Fruit fly (Drosophila melanogaster) whole organism, embryonic: Measurements from ENCODE around the gene Papss.

Experiments
- Atf6 ChIP-seq: fragments of 200-800 bp; sonication (Bioruptor generic); IDR thresholded peaks from 2 replicates; pipeline ENCODE4 v1.3.6; 2022; ENCODE audit warnings: missing biosample characterization, missing genetic modification characterization
- B-H2 ChIP-seq: fragments of 200-800 bp; sonication (Bioruptor generic); optimal IDR thresholded peaks from 2 replicates; lab custom pipeline; 2018; ENCODE audit warnings: missing biosample characterization, mild to moderate bottlenecking, missing genetic modification characterization
- CG10147 ChIP-seq: fragments of 200-800 bp; sonication (Bioruptor generic); optimal IDR thresholded peaks from 2 replicates; lab custom pipeline; 2019; ENCODE audit warnings: missing biosample characterization, mild to moderate bottlenecking, missing genetic modification characterization, moderate library complexity
- CG10654 ChIP-seq: fragments of 200-800 bp; sonication (Bioruptor generic); optimal IDR thresholded peaks from 2 replicates; lab custom pipeline; 2016; ENCODE audit warnings: missing biosample characterization, missing genetic modification characterization
- CG11398 ChIP-seq: fragments of 200-800 bp; sonication (Bioruptor generic); optimal IDR thresholded peaks from 2 replicates; lab custom pipeline; 2016; ENCODE audit warnings: missing biosample characterization, missing genetic modification characterization
- CG11456 ChIP-seq: fragments of 200-800 bp; sonication (Bioruptor generic); IDR thresholded peaks from 3 replicates; pipeline ENCODE4 v1.3.6; 2022; ENCODE audit warnings: missing biosample characterization, missing genetic modification characterization
- CG11723 ChIP-seq: fragments of 200-800 bp; sonication (Bioruptor generic); optimal IDR thresholded peaks from 2 replicates; lab custom pipeline; 2017; ENCODE audit warnings: missing biosample characterization, mild to moderate bottlenecking, missing genetic modification characterization
- CG12104 ChIP-seq: fragments of 200-800 bp; sonication (Bioruptor generic); optimal IDR thresholded peaks from 3 replicates; lab custom pipeline; 2016; ENCODE audit warnings: missing biosample characterization, missing genetic modification characterization
- CG12236 ChIP-seq: fragments of 200-800 bp; sonication (Bioruptor generic); optimal IDR thresholded peaks from 2 replicates; lab custom pipeline; 2016; ENCODE audit warnings: missing biosample characterization, missing genetic modification characterization
- CG13775 ChIP-seq: fragments of 200-800 bp; sonication (Bioruptor generic); optimal IDR thresholded peaks from 3 replicates; lab custom pipeline; 2017; ENCODE audit warnings: missing biosample characterization, mild to moderate bottlenecking, missing genetic modification characterization
- CG16779 ChIP-seq: fragments of 200-800 bp; sonication (Bioruptor generic); IDR thresholded peaks from 2 replicates; pipeline ENCODE4 v1.3.6; 2022; ENCODE audit warnings: missing biosample characterization, missing genetic modification characterization
- CG2120 ChIP-seq: fragments of 200-800 bp; sonication (Bioruptor generic); optimal IDR thresholded peaks from 3 replicates; lab custom pipeline; 2016; ENCODE audit warnings: missing biosample characterization, missing genetic modification characterization
- CG2199 ChIP-seq: fragments of 200-800 bp; sonication (Bioruptor generic); IDR thresholded peaks from 3 replicates; pipeline ENCODE4 v1.3.6; 2022; ENCODE audit warnings: missing biosample characterization, missing genetic modification characterization
- CG3065 ChIP-seq: fragments of 200-800 bp; sonication (Bioruptor generic); optimal IDR thresholded peaks from 2 replicates; lab custom pipeline; 2016; ENCODE audit warnings: missing biosample characterization, missing genetic modification characterization
- CG8478 ChIP-seq: fragments of >200 bp; optimal IDR thresholded peaks from 2 replicates; lab custom pipeline; 2018
- CG9215 ChIP-seq: fragments of 200-800 bp; sonication (Bioruptor generic); IDR thresholded peaks from 2 replicates; pipeline ENCODE4 v1.3.6; 2022; ENCODE audit warnings: missing biosample characterization, missing genetic modification characterization
- Dbx ChIP-seq: fragments of 200-800 bp; sonication (Bioruptor generic); IDR thresholded peaks from 3 replicates; pipeline ENCODE4 v1.3.6; 2022; ENCODE audit warnings: missing biosample characterization, missing genetic modification characterization
- Doc2 ChIP-seq: fragments of 200-800 bp; sonication (Bioruptor generic); IDR thresholded peaks from 2 replicates; pipeline ENCODE4 v1.3.6; 2022; ENCODE audit warnings: missing biosample characterization, missing genetic modification characterization
- Drgx ChIP-seq: fragments of 200-800 bp; sonication (Bioruptor generic); IDR thresholded peaks from 2 replicates; pipeline ENCODE4 v1.3.6; 2022; ENCODE audit warnings: missing biosample characterization, missing genetic modification characterization
- GATAe ChIP-seq: fragments of 200-800 bp; sonication (Bioruptor generic); conservative IDR thresholded peaks from 2 replicates; pipeline ENCODE4 v1.3.6; 2022; ENCODE audit warnings: missing biosample characterization, missing genetic modification characterization
- Hand ChIP-seq: fragments of 200-800 bp; sonication (Bioruptor generic); optimal IDR thresholded peaks from 2 replicates; lab custom pipeline; 2017; ENCODE audit warnings: mild to moderate bottlenecking, missing biosample characterization, missing genetic modification reagents, missing genetic modification characterization
- Hey ChIP-seq: fragments of 200-800 bp; sonication (Bioruptor generic); optimal IDR thresholded peaks from 3 replicates; lab custom pipeline; 2018; ENCODE audit warnings: missing biosample characterization, mild to moderate bottlenecking, missing genetic modification characterization
- HmgZ ChIP-seq: fragments of 200-800 bp; sonication (Bioruptor generic); optimal IDR thresholded peaks from 2 replicates; lab custom pipeline; 2018; ENCODE audit warnings: missing biosample characterization, mild to moderate bottlenecking, missing genetic modification characterization
- Hsf ChIP-seq: fragments of 200-800 bp; sonication (Bioruptor generic); optimal IDR thresholded peaks from 3 replicates; lab custom pipeline; 2016; ENCODE audit warnings: missing biosample characterization, missing genetic modification characterization
- Med ChIP-seq: fragments of 200-800 bp; sonication (Bioruptor generic); peaks from one replicate; lab custom pipeline; 2016; ENCODE audit warnings: missing biosample characterization, missing genetic modification characterization, mild to moderate bottlenecking, inconsistent platforms, moderate library complexity
- Optix ChIP-seq: fragments of 200-800 bp; sonication (Bioruptor generic); IDR thresholded peaks from 3 replicates; pipeline ENCODE4 v1.3.6; 2022; ENCODE audit warnings: missing biosample characterization, missing genetic modification characterization
- Pdp1 ChIP-seq, 2 experiments: fragments of 200-800 bp; sonication (Bioruptor generic); optimal IDR thresholded peaks; 3 replicates each; lab custom pipeline; 2016; ENCODE audit warnings: missing biosample characterization in 2 of 2, missing genetic modification characterization in 2 of 2, mild to moderate bottlenecking in 1 of 2, moderate library complexity in 1 of 2
- ac ChIP-seq: fragments of 200-800 bp; sonication (Bioruptor generic); optimal IDR thresholded peaks from 3 replicates; lab custom pipeline; 2017; ENCODE audit warnings: missing biosample characterization, mild to moderate bottlenecking, missing genetic modification characterization
- ara ChIP-seq: fragments of 200-800 bp; sonication (Bioruptor generic); IDR thresholded peaks from 2 replicates; pipeline ENCODE4 v1.3.6; 2022; ENCODE audit warnings: missing biosample characterization, missing genetic modification characterization
- bbx ChIP-seq: fragments of 200-800 bp; sonication (Bioruptor generic); IDR thresholded peaks from 2 replicates; pipeline ENCODE4 v1.3.6; 2022; ENCODE audit warnings: missing biosample characterization, missing genetic modification characterization; ENCODE audit not compliant: partially characterized antibody
- btn ChIP-seq: fragments of 200-800 bp; sonication (Bioruptor generic); optimal IDR thresholded peaks from 2 replicates; lab custom pipeline; 2016; ENCODE audit warnings: missing biosample characterization, missing genetic modification characterization
- ci ChIP-seq: fragments of 200-800 bp; sonication (Bioruptor generic); IDR thresholded peaks from 3 replicates; pipeline ENCODE4 v1.3.6; 2022; ENCODE audit warnings: missing biosample characterization, missing genetic modification characterization
- eve ChIP-seq, 2 experiments: fragments of >200 bp; optimal IDR thresholded peaks; 2 replicates each; lab custom pipeline; 2017; ENCODE audit warnings: missing biosample characterization in 2 of 2, missing genetic modification characterization in 2 of 2
- exex ChIP-seq: fragments of 200-800 bp; sonication (Bioruptor generic); optimal IDR thresholded peaks from 4 replicates; lab custom pipeline; 2018; ENCODE audit warnings: missing biosample characterization, mild to moderate bottlenecking, missing genetic modification characterization, moderate library complexity
- eyg ChIP-seq: fragments of 200-800 bp; sonication (Bioruptor generic); optimal IDR thresholded peaks from 3 replicates; lab custom pipeline; 2016; ENCODE audit warnings: missing biosample characterization, missing genetic modification characterization
- fd3F ChIP-seq: fragments of 200-800 bp; sonication (Bioruptor generic); optimal IDR thresholded peaks from 2 replicates; lab custom pipeline; 2018; ENCODE audit warnings: missing biosample characterization, mild to moderate bottlenecking, missing genetic modification characterization, moderate library complexity
- ftz-f1 ChIP-seq: fragments of 200-800 bp; sonication (Bioruptor generic); optimal IDR thresholded peaks from 2 replicates; lab custom pipeline; 2016; ENCODE audit warnings: missing biosample characterization, missing genetic modification characterization
- hb ChIP-seq: fragments of 200-800 bp; sonication (Bioruptor generic); IDR thresholded peaks from 3 replicates; pipeline ENCODE4 v1.3.6; 2022; ENCODE audit warnings: missing biosample characterization, missing genetic modification characterization; ENCODE audit not compliant: partially characterized antibody
- ken ChIP-seq: fragments of 200-800 bp; sonication (Bioruptor generic); IDR thresholded peaks from 3 replicates; pipeline ENCODE4 v1.3.6; 2022; ENCODE audit warnings: missing biosample characterization, missing genetic modification characterization
- lov ChIP-seq, 2 experiments: fragments of 200-800 bp in 1 of 2; fragments of >200 bp in 1 of 2; sonication (Bioruptor generic) in 1 of 2; IDR thresholded peaks in 1 of 2; optimal IDR thresholded peaks in 1 of 2; 2 replicates in 1 of 2; 3 replicates in 1 of 2; pipeline versions ENCODE4 v1.3.6 to Lab custom; 2017 to 2022; ENCODE audit warnings: missing biosample characterization in 1 of 2, missing genetic modification characterization in 1 of 2
- nerfin-1 ChIP-seq: fragments of 200-800 bp; sonication (Bioruptor generic); optimal IDR thresholded peaks from 3 replicates; lab custom pipeline; 2019; ENCODE audit warnings: missing biosample characterization, mild to moderate bottlenecking, missing genetic modification characterization, moderate library complexity
- sens ChIP-seq: fragments of 200-800 bp; sonication (Bioruptor generic); peaks from one replicate; lab custom pipeline; 2016; ENCODE audit warnings: missing biosample characterization, missing genetic modification characterization
- seq ChIP-seq: fragments of 200-800 bp; sonication (Bioruptor generic); IDR thresholded peaks from 2 replicates; pipeline ENCODE4 v1.3.6; 2022; ENCODE audit warnings: missing biosample characterization, missing genetic modification characterization
- slp2 ChIP-seq: fragments of 200-800 bp; sonication (Bioruptor generic); optimal IDR thresholded peaks from 2 replicates; lab custom pipeline; 2016; ENCODE audit warnings: missing biosample characterization, missing genetic modification characterization
- stc ChIP-seq: fragments of 200-800 bp; sonication (Bioruptor generic); IDR thresholded peaks from 2 replicates; pipeline ENCODE4 v1.3.6; 2022; ENCODE audit warnings: missing biosample characterization, missing genetic modification characterization
- trem ChIP-seq: fragments of 200-800 bp; optimal IDR thresholded peaks from 3 replicates; lab custom pipeline; 2019; ENCODE audit warnings: missing biosample characterization, mild to moderate bottlenecking, missing genetic modification characterization, moderate library complexity
- tx ChIP-seq: fragments of 200-800 bp; sonication (Bioruptor generic); optimal IDR thresholded peaks from 2 replicates; lab custom pipeline; 2016; ENCODE audit warnings: missing biosample characterization, missing genetic modification characterization
- wdn ChIP-seq: fragments of 200-800 bp; sonication (Bioruptor generic); IDR thresholded peaks from 2 replicates; pipeline ENCODE4 v1.3.6; 2022; ENCODE audit warnings: missing biosample characterization, missing genetic modification characterization

The Papss gene

DNA sequence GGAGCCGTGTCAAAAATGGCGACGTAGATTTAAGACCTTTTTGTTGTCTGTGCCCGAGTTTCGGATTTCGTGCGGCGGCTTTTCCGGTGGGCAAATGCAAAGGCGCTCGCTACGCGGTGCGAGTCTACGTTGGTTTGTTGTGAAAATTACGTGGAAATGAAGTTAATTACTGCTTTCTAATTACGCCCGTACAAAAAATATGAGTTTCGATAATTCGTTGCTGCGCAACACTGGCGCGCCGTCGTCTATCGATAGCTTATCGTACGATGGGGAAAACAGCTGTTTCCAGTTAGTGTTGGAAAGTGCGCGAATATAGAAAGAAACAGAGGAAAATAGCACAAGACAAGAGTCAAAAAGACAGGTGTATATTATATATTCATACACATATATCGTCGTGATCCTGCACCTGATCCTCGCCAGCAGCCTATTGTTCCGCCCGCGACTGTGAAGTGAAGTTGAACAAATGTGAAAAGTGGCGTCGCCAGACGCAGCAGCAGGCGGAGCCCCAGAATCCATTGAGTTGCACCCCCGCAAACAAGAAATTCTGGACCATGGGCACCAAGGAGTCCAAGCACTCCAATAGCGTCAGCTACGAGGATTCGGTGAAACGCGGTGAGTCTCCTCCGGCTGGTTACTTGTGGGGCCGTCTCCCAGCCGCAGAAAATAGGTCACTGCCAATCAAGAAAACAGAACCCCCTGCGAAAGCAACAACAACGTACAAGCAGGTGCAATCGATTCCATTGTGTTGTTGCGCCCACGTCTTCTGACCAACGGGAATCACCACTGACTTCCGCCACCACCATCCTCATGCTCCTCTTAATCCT lies 26.0 kb downstream of the Papss start, which contains the start of the genes Rab8 and Usp32 (continued):
- TF ChIP-seq btn, result peak; percentile 40

DNA sequence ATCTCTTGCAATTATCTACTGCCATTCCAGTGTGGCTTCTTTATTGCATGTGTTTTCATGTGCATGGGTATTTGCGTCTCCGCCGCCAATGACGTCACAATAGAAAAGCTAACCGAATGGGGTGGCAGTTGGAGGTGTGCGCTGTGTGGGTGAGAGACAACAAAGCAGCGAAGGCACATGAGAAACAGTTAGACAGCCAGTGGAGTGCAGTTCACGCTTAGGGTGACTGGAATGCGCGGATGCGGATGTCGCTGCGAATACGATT lies 26.5 kb downstream of the Papss start:
- TF ChIP-seq CG11398 (GFP tag; lab: Kevin White, UChicago) (no peak), trem (tag; lab: Kevin White, UChicago) (no peak), seq (GFP tag; lab: Robert Waterston, UW) (no peak), eve (GFP tag; optimal IDR thresholded peaks at IDR 0.05; lab: Kevin White, UChicago) (no peak), CG9215 (GFP tag; lab: Robert Waterston, UW) (no peak), CG11723 (GFP tag; lab: Kevin White, UChicago) (no peak), Dbx (no peak), CG2120 (GFP tag; lab: Kevin White, UChicago) (no peak), Doc2 (no peak), Hand (GFP tag; lab: Kevin White, UChicago) (no peak), fd3F (GFP tag; lab: Kevin White, UChicago) (no peak), sens (GFP tag; lab: Kevin White, UChicago) (peak; percentile 50), CG12236 (GFP tag; lab: Kevin White, UChicago) (no peak), CG8478 (lab: Kevin White, UChicago) (no peak), Hsf (GFP tag; lab: Kevin White, UChicago) (no peak), Med (GFP tag; lab: Kevin White, UChicago) (peak; percentile 10), B-H2 (no peak), CG12104 (no peak), CG10147 (GFP tag; lab: Kevin White, UChicago) (no peak), ara (GFP tag; lab: Robert Waterston, UW) (no peak), CG3065 (no peak), nerfin-1 (tag; lab: Kevin White, UChicago) (peak; percentile 92), CG13775 (GFP tag; lab: Kevin White, UChicago) (peak; percentile 81), CG11456 (GFP tag; lab: Robert Waterston, UW) (no peak), slp2 (GFP tag; lab: Kevin White, UChicago) (no peak), ftz-f1 (no peak), stc (GFP tag; lab: Robert Waterston, UW) (peak; percentile 21; the same call in 1 of the 2 replicates)
- TF ChIP-seq, all 482 proteins: peak for 5

DNA sequence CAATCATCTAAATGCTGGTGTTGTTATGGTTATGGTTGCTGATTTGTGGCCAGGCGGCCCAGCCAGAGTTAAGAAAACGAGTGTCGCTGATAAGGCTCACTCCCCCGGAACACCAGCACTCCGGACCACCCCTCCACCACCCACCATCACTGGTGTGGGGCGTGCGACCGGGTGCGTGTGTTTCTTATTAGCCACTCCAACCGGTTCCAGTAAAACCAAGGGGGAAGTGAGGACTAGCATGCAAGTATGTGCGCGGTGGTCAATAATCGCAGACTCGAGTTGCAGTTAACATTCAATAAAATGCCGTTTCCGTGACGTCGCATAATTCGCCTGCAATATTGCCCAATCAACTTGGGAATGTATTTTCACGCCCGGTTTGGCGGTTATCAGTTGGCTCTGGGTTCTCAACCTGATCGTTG lies 27.4 kb downstream of the Papss start:
- TF ChIP-seq Pdp1 (GFP tag; optimal IDR thresholded peaks at IDR 0.05; lab: Kevin White, UChicago), result peak in 1 of 2 experiments; percentile 21
- TF ChIP-seq CG2199, result 0 out of 3 replicates have a peak, but pooled peaks have one; percentile 49
- peak; percentile 18; the same call in 1 of the 2 replicates for TF ChIP-seq CG16779 (GFP tag; lab: Robert Waterston, UW)
- TF ChIP-seq eyg (GFP tag; lab: Kevin White, UChicago), result peak; percentile 1
- peak; percentile 72 for TF ChIP-seq Med (GFP tag; lab: Kevin White, UChicago)
- TF ChIP-seq ftz-f1, result no peak
- no peak for TF ChIP-seq tx (GFP tag; lab: Kevin White, UChicago)
- TF ChIP-seq wdn (GFP tag; lab: Robert Waterston, UW), result no peak
- peak; percentile 15; the same call in 1 of the 2 replicates for TF ChIP-seq bbx (GFP tag; lab: Robert Waterston, UW)
- TF ChIP-seq ac (GFP tag; lab: Kevin White, UChicago), result no peak
- TF ChIP-seq GATAe (GFP tag; lab: Robert Waterston, UW), result peak; percentile 58
- TF ChIP-seq Drgx (GFP tag; lab: Robert Waterston, UW), result 0 out of 2 replicates have a peak, but pooled peaks have one; percentile 34
- TF ChIP-seq Hey, result peak; percentile 89
- peak; percentile 41 for TF ChIP-seq HmgZ
- no peak for TF ChIP-seq ken (GFP tag; lab: Robert Waterston, UW)
- TF ChIP-seq hb, result 0 out of 3 replicates have a peak, but pooled peaks have one; percentile 37
- TF ChIP-seq sens (GFP tag; lab: Kevin White, UChicago), result peak; percentile 55
- peak; percentile 44; the same call in 1 of the 2 replicates for TF ChIP-seq Atf6 (GFP tag; lab: Robert Waterston, UW)
- no peak for TF ChIP-seq CG10654 (GFP tag; lab: Kevin White, UChicago)
- peak; percentile 80 for TF ChIP-seq exex (tag; lab: Kevin White, UChicago)
- no peak for TF ChIP-seq lov (optimal IDR thresholded peaks at IDR 0.05; lab: Kevin White, UChicago)
- TF ChIP-seq lov (GFP tag; IDR thresholded peaks at IDR 0.05; lab: Robert Waterston, UW), result 0 out of 3 replicates have a peak, but pooled peaks have one; percentile 23
- TF ChIP-seq Optix, result peak; percentile 34; the same call in 1 of the 3 replicates
- 0 out of 3 replicates have a peak, but pooled peaks have one; percentile 35 for TF ChIP-seq ci (GFP tag; lab: Robert Waterston, UW)
